Fruit fly (Drosophila melanogaster) whole organism, embryonic: ENCODE data around the gene Vm26Ac.

Experiments
- CG11504 ChIP-seq: fragments of 200-800 bp; sonication (Bioruptor generic); optimal IDR thresholded peaks from 3 replicates; lab custom pipeline; 2019; ENCODE audit warnings: missing biosample characterization, mild to moderate bottlenecking, missing genetic modification characterization, moderate library complexity
- CG12299 ChIP-seq: fragments of 200-800 bp; sonication (Bioruptor generic); optimal IDR thresholded peaks from 2 replicates; lab custom pipeline; 2018; ENCODE audit warnings: missing biosample characterization, mild to moderate bottlenecking, missing genetic modification characterization
- CG1233 ChIP-seq: fragments of 200-800 bp; sonication (Bioruptor generic); optimal IDR thresholded peaks from 4 replicates; lab custom pipeline; 2018; ENCODE audit warnings: missing biosample characterization, mild to moderate bottlenecking, missing genetic modification characterization
- CG13624 ChIP-seq: fragments of 200-800 bp; sonication (Bioruptor generic); optimal IDR thresholded peaks from 2 replicates; lab custom pipeline; 2016; ENCODE audit warnings: missing biosample characterization, missing genetic modification characterization
- CG14710 ChIP-seq: fragments of 200-800 bp; sonication (Bioruptor generic); optimal IDR thresholded peaks from 3 replicates; lab custom pipeline; 2019; ENCODE audit warnings: missing biosample characterization, mild to moderate bottlenecking, missing genetic modification characterization, moderate library complexity
- CG17186 ChIP-seq: fragments of 200-800 bp; sonication (Bioruptor generic); optimal IDR thresholded peaks from 3 replicates; lab custom pipeline; 2017; ENCODE audit warnings: missing biosample characterization, missing genetic modification reagents, missing genetic modification characterization
- CG2116 ChIP-seq: fragments of 200-800 bp; sonication (Bioruptor generic); optimal IDR thresholded peaks from 3 replicates; lab custom pipeline; 2018; ENCODE audit warnings: missing biosample characterization, mild to moderate bottlenecking, missing genetic modification characterization
- CG2875 ChIP-seq: fragments of 200-800 bp; sonication (Bioruptor generic); optimal IDR thresholded peaks from 2 replicates; lab custom pipeline; 2017; ENCODE audit warnings: missing biosample characterization, mild to moderate bottlenecking, missing genetic modification characterization, missing genetic modification reagents
- CG2889 ChIP-seq: fragments of 200-800 bp; sonication (Bioruptor generic); IDR thresholded peaks from 3 replicates; pipeline ENCODE4 v1.3.6; 2022; ENCODE audit warnings: missing biosample characterization, missing genetic modification characterization
- CG31388 ChIP-seq: fragments of 200-800 bp; sonication (Bioruptor generic); optimal IDR thresholded peaks from 2 replicates; lab custom pipeline; 2016; ENCODE audit warnings: missing biosample characterization, missing genetic modification characterization
- CG31441 ChIP-seq: fragments of 200-800 bp; sonication (Bioruptor generic); IDR thresholded peaks from 2 replicates; pipeline ENCODE4 v1.3.6; 2022; ENCODE audit warnings: missing biosample characterization, missing genetic modification characterization
- CG5953 ChIP-seq: fragments of 200-800 bp; sonication (Bioruptor generic); IDR thresholded peaks from 2 replicates; pipeline ENCODE4 v1.3.6; 2022; ENCODE audit warnings: missing biosample characterization, missing genetic modification characterization
- CG6175 ChIP-seq: fragments of 200-800 bp; sonication (Bioruptor generic); IDR thresholded peaks from 3 replicates; pipeline ENCODE4 v1.3.6; 2022; ENCODE audit warnings: missing biosample characterization, missing genetic modification characterization
- CG8924 ChIP-seq: fragments of 200-800 bp; optimal IDR thresholded peaks from 3 replicates; lab custom pipeline; 2019; ENCODE audit warnings: missing biosample characterization, mild to moderate bottlenecking, missing genetic modification characterization, moderate library complexity
- CG9817 ChIP-seq: fragments of 200-800 bp; sonication (Bioruptor generic); optimal IDR thresholded peaks from 2 replicates; lab custom pipeline; 2018; ENCODE audit warnings: missing biosample characterization, mild to moderate bottlenecking, missing genetic modification characterization, moderate library complexity
- CG9876 ChIP-seq: fragments of 200-800 bp; sonication (Bioruptor generic); optimal IDR thresholded peaks from 2 replicates; lab custom pipeline; 2016; ENCODE audit warnings: missing biosample characterization, missing genetic modification characterization
- D19A ChIP-seq: fragments of 200-800 bp; optimal IDR thresholded peaks from 3 replicates; lab custom pipeline; 2019; ENCODE audit warnings: missing biosample characterization, mild to moderate bottlenecking, missing genetic modification characterization, moderate library complexity
- Jarid2 ChIP-seq: fragments of 200-800 bp; sonication (Bioruptor generic); optimal IDR thresholded peaks from 3 replicates; lab custom pipeline; 2017; ENCODE audit warnings: mild to moderate bottlenecking, missing biosample characterization, missing genetic modification reagents, missing genetic modification characterization
- Lpt ChIP-seq: fragments of >200 bp; optimal IDR thresholded peaks from 2 replicates; lab custom pipeline; 2018; ENCODE audit warnings: missing biosample characterization, missing genetic modification characterization
- MTF-1 ChIP-seq: fragments of 200-800 bp; sonication (Bioruptor generic); optimal IDR thresholded peaks from 2 replicates; lab custom pipeline; 2018; ENCODE audit warnings: missing biosample characterization, mild to moderate bottlenecking, missing genetic modification characterization, borderline replicate concordance
- Mes4 ChIP-seq: fragments of 200-800 bp; sonication (Bioruptor generic); optimal IDR thresholded peaks from 2 replicates; lab custom pipeline; 2016; ENCODE audit warnings: missing biosample characterization, missing genetic modification characterization
- Mrtf ChIP-seq: fragments of 200-800 bp; sonication (Bioruptor generic); IDR thresholded peaks from 3 replicates; pipeline ENCODE4 v1.3.6; 2022; ENCODE audit warnings: missing biosample characterization, missing genetic modification characterization
- Oli ChIP-seq: fragments of 200-800 bp; sonication (Bioruptor generic); optimal IDR thresholded peaks from 2 replicates; lab custom pipeline; 2018; ENCODE audit warnings: missing biosample characterization, mild to moderate bottlenecking, missing genetic modification characterization, moderate library complexity
- Optix ChIP-seq: fragments of 200-800 bp; sonication (Bioruptor generic); IDR thresholded peaks from 3 replicates; pipeline ENCODE4 v1.3.6; 2022; ENCODE audit warnings: missing biosample characterization, missing genetic modification characterization
- Sox102F ChIP-seq: fragments of 200-800 bp; sonication (Bioruptor generic); optimal IDR thresholded peaks from 2 replicates; lab custom pipeline; 2018; ENCODE audit warnings: missing biosample characterization, mild to moderate bottlenecking, missing genetic modification characterization, moderate library complexity
- Sry-β ChIP-seq: fragments of 200-800 bp; sonication (Bioruptor generic); optimal IDR thresholded peaks from 2 replicates; lab custom pipeline; 2018; ENCODE audit warnings: missing biosample characterization, mild to moderate bottlenecking, missing genetic modification characterization, moderate library complexity
- Stat92E ChIP-seq, 3 experiments: fragments of >200 bp in 2 of 3; fragments of 200-800 bp in 1 of 3; sonication (Bioruptor generic) in 1 of 3; optimal IDR thresholded peaks; 2 replicates each; lab custom pipeline; 2017 to 2019; ENCODE audit warnings: missing biosample characterization in 3 of 3, missing genetic modification characterization in 3 of 3, mild to moderate bottlenecking in 1 of 3, moderate library complexity in 1 of 3
- bcd ChIP-seq: fragments of 200-800 bp; sonication (Bioruptor generic); optimal IDR thresholded peaks from 2 replicates; lab custom pipeline; 2017; ENCODE audit warnings: missing biosample characterization, mild to moderate bottlenecking, missing genetic modification characterization
- bsh ChIP-seq, 2 experiments: fragments of 200-800 bp; sonication (Bioruptor generic); optimal IDR thresholded peaks; 2 replicates each; lab custom pipeline; 2017 to 2018; ENCODE audit warnings: mild to moderate bottlenecking in 2 of 2, missing biosample characterization in 2 of 2, missing genetic modification characterization in 2 of 2, moderate library complexity in 1 of 2
- caup ChIP-seq: fragments of 200-800 bp; sonication (Bioruptor generic); optimal IDR thresholded peaks from 3 replicates; lab custom pipeline; 2017; ENCODE audit warnings: missing biosample characterization, mild to moderate bottlenecking, missing genetic modification characterization, moderate library complexity; ENCODE audit not compliant: severe bottlenecking
- chif ChIP-seq, 2 experiments: fragments of 200-800 bp; sonication (Bioruptor generic); optimal IDR thresholded peaks; 3 replicates each; lab custom pipeline; 2016; ENCODE audit warnings: missing biosample characterization in 2 of 2, missing genetic modification characterization in 2 of 2
- dmrt11E ChIP-seq: fragments of 200-800 bp; sonication (Bioruptor generic); optimal IDR thresholded peaks from 3 replicates; lab custom pipeline; 2018; ENCODE audit warnings: missing biosample characterization, mild to moderate bottlenecking, missing genetic modification characterization, moderate library complexity
- gcm2 ChIP-seq: fragments of 200-800 bp; sonication (Bioruptor generic); optimal IDR thresholded peaks from 2 replicates; lab custom pipeline; 2016; ENCODE audit warnings: missing biosample characterization, missing genetic modification characterization
- hkb ChIP-seq, 2 experiments: fragments of 200-800 bp in 1 of 2; fragments of >200 bp in 1 of 2; sonication (Bioruptor generic) in 1 of 2; IDR thresholded peaks in 1 of 2; optimal IDR thresholded peaks in 1 of 2; 2 replicates each; pipeline versions ENCODE4 v1.3.6 to Lab custom; 2017 to 2022; ENCODE audit warnings: missing biosample characterization in 1 of 2, missing genetic modification characterization in 1 of 2
- kah ChIP-seq: fragments of 200-800 bp; sonication (Bioruptor generic); optimal IDR thresholded peaks from 2 replicates; lab custom pipeline; 2018; ENCODE audit warnings: missing biosample characterization, mild to moderate bottlenecking, missing genetic modification characterization
- lab ChIP-seq: fragments of 200-800 bp; sonication (Bioruptor generic); optimal IDR thresholded peaks from 3 replicates; lab custom pipeline; 2017; ENCODE audit warnings: missing biosample characterization, missing genetic modification characterization, mild to moderate bottlenecking, moderate library complexity, missing genetic modification reagents
- nau ChIP-seq: fragments of 200-800 bp; sonication (Bioruptor generic); optimal IDR thresholded peaks from 3 replicates; lab custom pipeline; 2017; ENCODE audit warnings: missing biosample characterization, mild to moderate bottlenecking, missing genetic modification characterization, missing genetic modification reagents
- odd ChIP-seq: fragments of 200-800 bp; sonication (Bioruptor generic); optimal IDR thresholded peaks from 2 replicates; lab custom pipeline; 2017; ENCODE audit warnings: missing biosample characterization, mild to moderate bottlenecking, missing genetic modification characterization
- sens ChIP-seq: fragments of 200-800 bp; sonication (Bioruptor generic); peaks from one replicate; lab custom pipeline; 2016; ENCODE audit warnings: missing biosample characterization, missing genetic modification characterization
- sqz ChIP-seq: fragments of 200-800 bp; sonication (Bioruptor generic); optimal IDR thresholded peaks from 3 replicates; lab custom pipeline; 2018; ENCODE audit warnings: missing biosample characterization, mild to moderate bottlenecking, missing genetic modification characterization
- trh ChIP-seq: fragments of 200-800 bp; sonication (Bioruptor generic); optimal IDR thresholded peaks from 2 replicates; lab custom pipeline; 2016; ENCODE audit warnings: missing biosample characterization, missing genetic modification characterization
- tup ChIP-seq: fragments of 200-800 bp; sonication (Bioruptor generic); optimal IDR thresholded peaks from 2 replicates; lab custom pipeline; 2016; ENCODE audit warnings: missing biosample characterization, mild to moderate bottlenecking, missing genetic modification characterization, moderate library complexity
- twi ChIP-seq: fragments of 200-800 bp; optimal IDR thresholded peaks from 2 replicates; lab custom pipeline; 2019; ENCODE audit warnings: missing biosample characterization, mild to moderate bottlenecking, missing genetic modification characterization, moderate library complexity
- wek ChIP-seq: fragments of 200-800 bp; sonication (Bioruptor generic); optimal IDR thresholded peaks from 3 replicates; lab custom pipeline; 2018; ENCODE audit warnings: missing biosample characterization, mild to moderate bottlenecking, missing genetic modification characterization, moderate library complexity

Vm26Ac gene

dm6 chr2L:5981433-5982333 lies 23.3 kb upstream of the Vm26Ac start, which contains the start of gene eIF4A (continued):
- TF ChIP-seq chif (GFP tag; optimal IDR thresholded peaks at IDR 0.05; lab: Kevin White, UChicago) (peak in 1 of 2 experiments; percentile 29), Mrtf (no peak), CG12299 (tag; lab: Kevin White, UChicago) (peak; percentile 10), lab (GFP tag; lab: Kevin White, UChicago) (peak; percentile 18), CG1233 (GFP tag; lab: Kevin White, UChicago) (peak; percentile 44), CG9876 (GFP tag; lab: Kevin White, UChicago) (peak; percentile 7), Sox102F (no peak), kah (GFP tag; lab: Kevin White, UChicago) (peak; percentile 96), caup (peak; percentile 67), CG2875 (GFP tag; lab: Kevin White, UChicago) (peak; percentile 32), gcm2 (peak; percentile 13), nau (GFP tag; lab: Kevin White, UChicago) (no peak), Lpt (no peak), bcd (GFP tag; lab: Kevin White, UChicago) (peak; percentile 42), CG14710 (tag; lab: Kevin White, UChicago) (peak; percentile 73), Stat92E (GFP tag; optimal IDR thresholded peaks at IDR 0.05; lab: Kevin White, UChicago) (peak in 1 of 3 experiments; percentile 2), CG2889 (GFP tag; lab: Robert Waterston, UW) (no peak), CG31441 (GFP tag; lab: Robert Waterston, UW) (no peak), CG17186 (GFP tag; lab: Kevin White, UChicago) (peak; percentile 64), odd (GFP tag; lab: Kevin White, UChicago) (peak; percentile 52), D19A (no peak), sqz (GFP tag; lab: Kevin White, UChicago) (peak; percentile 75), CG11504 (tag; lab: Kevin White, UChicago) (peak; percentile 13), CG6175 (GFP tag; lab: Robert Waterston, UW) (no peak), Oli (tag; lab: Kevin White, UChicago) (peak; percentile 14), CG13624 (peak; percentile 20), dmrt11E (peak; percentile 26), CG8924 (peak; percentile 27), Sry-β (GFP tag; lab: Kevin White, UChicago) (no peak), Optix (GFP tag; lab: Robert Waterston, UW) (no peak), sens (GFP tag; lab: Kevin White, UChicago) (peak; percentile 84), CG2116 (GFP tag; lab: Kevin White, UChicago) (peak; percentile 51), twi (tag; lab: Kevin White, UChicago) (peak; percentile 45), CG9817 (tag; lab: Kevin White, UChicago) (peak; percentile 15), Jarid2 (peak; percentile 1), trh (no peak), bsh (GFP tag; optimal IDR thresholded peaks at IDR 0.05; lab: Kevin White, UChicago) (peak in 1 of 2 experiments; percentile 22), Mes4 (peak; percentile 54), CG31388 (GFP tag; lab: Kevin White, UChicago) (no peak), MTF-1 (GFP tag; lab: Kevin White, UChicago) (peak; percentile 37), wek (GFP tag; lab: Kevin White, UChicago) (peak; percentile 38), tup (GFP tag; lab: Kevin White, UChicago) (no peak), hkb (optimal IDR thresholded peaks at IDR 0.05; lab: Kevin White, UChicago) (peak; percentile 41), hkb (GFP tag; IDR thresholded peaks at IDR 0.05; lab: Robert Waterston, UW) (no peak), CG5953 (GFP tag; lab: Robert Waterston, UW) (no peak)
